Fruit fly (Drosophila melanogaster) whole organism, embryonic: ENCODE results near the gene CG7432.

Source experiments
- ATbp ChIP-seq: fragments of 200-800 bp; sonication (Bioruptor generic); optimal IDR thresholded peaks from 2 replicates; lab custom pipeline; 2017; ENCODE audit warnings: missing biosample characterization, mild to moderate bottlenecking, missing genetic modification characterization, missing genetic modification reagents
- BEAF-32 ChIP-seq: fragments of 200-800 bp; sonication (Bioruptor generic); optimal IDR thresholded peaks from 3 replicates; lab custom pipeline; 2017; ENCODE audit warnings: missing biosample characterization, missing genetic modification characterization, mild to moderate bottlenecking, moderate library complexity, missing genetic modification reagents
- CG10209 ChIP-seq: fragments of 200-800 bp; sonication (Bioruptor generic); optimal IDR thresholded peaks from 3 replicates; lab custom pipeline; 2017; ENCODE audit warnings: missing biosample characterization, mild to moderate bottlenecking, missing genetic modification characterization, missing genetic modification reagents
- CG11398 ChIP-seq: fragments of 200-800 bp; sonication (Bioruptor generic); optimal IDR thresholded peaks from 2 replicates; lab custom pipeline; 2016; ENCODE audit warnings: missing biosample characterization, missing genetic modification characterization
- CG12744 ChIP-seq: fragments of 200-800 bp; sonication (Bioruptor generic); optimal IDR thresholded peaks from 2 replicates; lab custom pipeline; 2016; ENCODE audit warnings: missing biosample characterization, missing genetic modification characterization
- CG13296 ChIP-seq: fragments of 200-800 bp; sonication (Bioruptor generic); optimal IDR thresholded peaks from 3 replicates; lab custom pipeline; 2018; ENCODE audit warnings: missing biosample characterization, mild to moderate bottlenecking, missing genetic modification characterization
- CG14014 ChIP-seq: fragments of 200-800 bp; sonication (Bioruptor generic); IDR thresholded peaks from 2 replicates; pipeline ENCODE4 v1.3.6; 2022; ENCODE audit warnings: missing biosample characterization, missing genetic modification characterization
- CG14667 ChIP-seq: fragments of 200-800 bp; sonication (Bioruptor generic); IDR thresholded peaks from 2 replicates; pipeline ENCODE4 v1.3.6; 2022; ENCODE audit warnings: missing biosample characterization, missing genetic modification characterization
- CG18764 ChIP-seq: fragments of 200-800 bp; sonication (Bioruptor generic); optimal IDR thresholded peaks from 3 replicates; lab custom pipeline; 2016; ENCODE audit warnings: missing biosample characterization, missing genetic modification characterization
- CG2129 ChIP-seq: fragments of 200-800 bp; sonication (Bioruptor generic); IDR thresholded peaks from 2 replicates; pipeline ENCODE4 v1.3.6; 2022; ENCODE audit warnings: missing biosample characterization, missing genetic modification characterization; ENCODE audit not compliant: partially characterized antibody
- CG3065 ChIP-seq: fragments of 200-800 bp; sonication (Bioruptor generic); optimal IDR thresholded peaks from 2 replicates; lab custom pipeline; 2016; ENCODE audit warnings: missing biosample characterization, missing genetic modification characterization
- CG4328 ChIP-seq: fragments of 200-800 bp; sonication (Bioruptor generic); optimal IDR thresholded peaks from 3 replicates; lab custom pipeline; 2017; ENCODE audit warnings: missing biosample characterization, missing genetic modification reagents, missing genetic modification characterization
- CG4820 ChIP-seq: fragments of 200-800 bp; sonication (Bioruptor generic); optimal IDR thresholded peaks from 3 replicates; lab custom pipeline; 2016; ENCODE audit warnings: missing biosample characterization, missing genetic modification characterization
- CG7786 ChIP-seq: fragments of 200-800 bp; sonication (Bioruptor generic); optimal IDR thresholded peaks from 2 replicates; lab custom pipeline; 2016; ENCODE audit warnings: missing biosample characterization, missing genetic modification characterization
- CG8359 ChIP-seq: fragments of 200-800 bp; sonication (Bioruptor generic); optimal IDR thresholded peaks from 2 replicates; lab custom pipeline; 2017; ENCODE audit warnings: missing biosample characterization, mild to moderate bottlenecking, missing genetic modification characterization, borderline replicate concordance
- Chrac-16 ChIP-seq: fragments of 200-800 bp; sonication (Bioruptor generic); optimal IDR thresholded peaks from 3 replicates; lab custom pipeline; 2016; ENCODE audit warnings: missing biosample characterization, missing genetic modification characterization
- Dll ChIP-seq: fragments of 200-800 bp; sonication (Bioruptor generic); IDR thresholded peaks from 4 replicates; pipeline ENCODE4 v1.3.6; 2022; ENCODE audit warnings: missing biosample characterization, missing genetic modification characterization; ENCODE audit not compliant: partially characterized antibody
- Dref ChIP-seq: fragments of 200-800 bp; sonication (Bioruptor generic); IDR thresholded peaks from 2 replicates; pipeline ENCODE4 v1.3.6; 2022; ENCODE audit warnings: missing biosample characterization, missing genetic modification characterization
- E2f2 ChIP-seq: fragments of 200-800 bp; sonication (Bioruptor generic); IDR thresholded peaks from 2 replicates; pipeline ENCODE4 v1.3.6; 2022; ENCODE audit warnings: missing biosample characterization, missing genetic modification characterization
- Eip74EF ChIP-seq, 2 experiments: fragments of 200-800 bp in 1 of 2; fragments of >200 bp in 1 of 2; sonication (Bioruptor generic) in 1 of 2; optimal IDR thresholded peaks; 2 replicates each; lab custom pipeline; 2017 to 2019; ENCODE audit warnings: missing biosample characterization in 2 of 2, missing genetic modification characterization in 2 of 2, mild to moderate bottlenecking in 1 of 2, moderate library complexity in 1 of 2
- Gsc ChIP-seq: fragments of 200-800 bp; sonication (Bioruptor generic); IDR thresholded peaks from 2 replicates; pipeline ENCODE4 v1.3.6; 2022; ENCODE audit warnings: missing biosample characterization, missing genetic modification characterization
- HLHmδ ChIP-seq: fragments of 200-800 bp; sonication (Bioruptor generic); optimal IDR thresholded peaks from 2 replicates; lab custom pipeline; 2018; ENCODE audit warnings: missing biosample characterization, mild to moderate bottlenecking, missing genetic modification characterization, moderate library complexity
- Hmx ChIP-seq: fragments of 200-800 bp; sonication (Bioruptor generic); optimal IDR thresholded peaks from 2 replicates; lab custom pipeline; 2016; ENCODE audit warnings: missing biosample characterization, missing genetic modification characterization
- Kr ChIP-seq: fragments of 200-800 bp; sonication (Bioruptor generic); optimal IDR thresholded peaks from 2 replicates; lab custom pipeline; 2017; ENCODE audit warnings: missing biosample characterization, mild to moderate bottlenecking, missing genetic modification characterization
- Neu2 ChIP-seq: fragments of 200-800 bp; sonication (Bioruptor generic); optimal IDR thresholded peaks from 3 replicates; lab custom pipeline; 2016; ENCODE audit warnings: missing biosample characterization, missing genetic modification characterization, borderline replicate concordance
- Optix ChIP-seq: fragments of 200-800 bp; sonication (Bioruptor generic); IDR thresholded peaks from 3 replicates; pipeline ENCODE4 v1.3.6; 2022; ENCODE audit warnings: missing biosample characterization, missing genetic modification characterization
- Sox100B ChIP-seq: fragments of 200-800 bp; sonication (Bioruptor generic); optimal IDR thresholded peaks from 3 replicates; lab custom pipeline; 2018; ENCODE audit warnings: missing biosample characterization, mild to moderate bottlenecking, missing genetic modification characterization
- ab ChIP-seq: fragments of 200-800 bp; sonication (Bioruptor generic); optimal IDR thresholded peaks from 2 replicates; lab custom pipeline; 2016; ENCODE audit warnings: missing biosample characterization, missing genetic modification characterization
- bcd ChIP-seq: fragments of 200-800 bp; sonication (Bioruptor generic); optimal IDR thresholded peaks from 2 replicates; lab custom pipeline; 2017; ENCODE audit warnings: missing biosample characterization, mild to moderate bottlenecking, missing genetic modification characterization
- br ChIP-seq: fragments of >200 bp; optimal IDR thresholded peaks from 2 replicates; lab custom pipeline; 2017
- cas ChIP-seq: fragments of 200-800 bp; sonication (Bioruptor generic); IDR thresholded peaks from 2 replicates; pipeline ENCODE4 v1.3.6; 2022; ENCODE audit warnings: missing biosample characterization, missing genetic modification characterization
- cg ChIP-seq: fragments of 200-800 bp; sonication (Bioruptor generic); optimal IDR thresholded peaks from 3 replicates; lab custom pipeline; 2019; ENCODE audit warnings: missing biosample characterization, mild to moderate bottlenecking, missing genetic modification characterization, moderate library complexity
- chm ChIP-seq: fragments of 200-800 bp; sonication (Bioruptor generic); IDR thresholded peaks from 2 replicates; pipeline ENCODE4 v1.3.6; 2022; ENCODE audit warnings: missing biosample characterization, missing genetic modification characterization
- crp ChIP-seq, 2 experiments: fragments of 200-800 bp; sonication (Bioruptor generic); optimal IDR thresholded peaks; 2 replicates in 1 of 2; 3 replicates in 1 of 2; lab custom pipeline; 2017; ENCODE audit warnings: missing biosample characterization in 2 of 2, missing genetic modification characterization in 2 of 2, mild to moderate bottlenecking in 1 of 2, moderate library complexity in 1 of 2
- fru ChIP-seq: fragments of >200 bp; optimal IDR thresholded peaks from 2 replicates; lab custom pipeline; 2017
- grn ChIP-seq: fragments of 200-800 bp; sonication (Bioruptor generic); optimal IDR thresholded peaks from 3 replicates; lab custom pipeline; 2017; ENCODE audit warnings: missing biosample characterization, missing genetic modification characterization
- kay ChIP-seq: fragments of 200-800 bp; sonication (Bioruptor generic); optimal IDR thresholded peaks from 2 replicates; lab custom pipeline; 2016; ENCODE audit warnings: missing biosample characterization, missing genetic modification characterization
- ken ChIP-seq: fragments of 200-800 bp; sonication (Bioruptor generic); IDR thresholded peaks from 3 replicates; pipeline ENCODE4 v1.3.6; 2022; ENCODE audit warnings: missing biosample characterization, missing genetic modification characterization
- otp ChIP-seq: fragments of 200-800 bp; sonication (Bioruptor generic); IDR thresholded peaks from 3 replicates; pipeline ENCODE4, ENCODE4 v1.3.6; 2022; ENCODE audit warnings: missing biosample characterization, missing genetic modification characterization
- p53 ChIP-seq: fragments of 200-800 bp; sonication (Bioruptor generic); optimal IDR thresholded peaks from 2 replicates; lab custom pipeline; 2016; ENCODE audit warnings: missing biosample characterization, missing genetic modification characterization
- pb ChIP-seq: fragments of 200-800 bp; sonication (Bioruptor generic); optimal IDR thresholded peaks from 3 replicates; lab custom pipeline; 2016; ENCODE audit warnings: missing biosample characterization, missing genetic modification characterization
- run ChIP-seq: fragments of 200-800 bp; sonication (Bioruptor generic); optimal IDR thresholded peaks from 3 replicates; lab custom pipeline; 2018; ENCODE audit warnings: missing biosample characterization, mild to moderate bottlenecking, missing genetic modification characterization
- sc ChIP-seq, 3 experiments: fragments of >200 bp in 2 of 3; fragments of 200-800 bp in 1 of 3; sonication (Bioruptor generic) in 1 of 3; optimal IDR thresholded peaks; 2 replicates in 2 of 3; 3 replicates in 1 of 3; lab custom pipeline; 2017; ENCODE audit warnings: mild to moderate bottlenecking in 1 of 3, missing biosample characterization in 1 of 3, missing genetic modification characterization in 1 of 3, missing genetic modification reagents in 1 of 3
- scrt ChIP-seq: fragments of 200-800 bp; sonication (Bioruptor generic); optimal IDR thresholded peaks from 2 replicates; lab custom pipeline; 2018; ENCODE audit warnings: missing biosample characterization, mild to moderate bottlenecking, missing genetic modification characterization, moderate library complexity
- sens ChIP-seq: fragments of 200-800 bp; sonication (Bioruptor generic); peaks from one replicate; lab custom pipeline; 2016; ENCODE audit warnings: missing biosample characterization, missing genetic modification characterization
- sens-2 ChIP-seq: fragments of 200-800 bp; sonication (Bioruptor generic); IDR thresholded peaks from 2 replicates; pipeline ENCODE4 v1.3.6; 2022; ENCODE audit warnings: missing biosample characterization, missing genetic modification characterization
- sima ChIP-seq: fragments of 200-800 bp; sonication (Bioruptor generic); optimal IDR thresholded peaks from 2 replicates; lab custom pipeline; 2016; ENCODE audit warnings: missing biosample characterization, missing genetic modification characterization
- trem ChIP-seq: fragments of 200-800 bp; optimal IDR thresholded peaks from 3 replicates; lab custom pipeline; 2019; ENCODE audit warnings: missing biosample characterization, mild to moderate bottlenecking, missing genetic modification characterization, moderate library complexity
- tup ChIP-seq: fragments of 200-800 bp; sonication (Bioruptor generic); optimal IDR thresholded peaks from 2 replicates; lab custom pipeline; 2016; ENCODE audit warnings: missing biosample characterization, mild to moderate bottlenecking, missing genetic modification characterization, moderate library complexity
- yki ChIP-seq: fragments of >200 bp; optimal IDR thresholded peaks from 3 replicates; lab custom pipeline; 2018
- zen ChIP-seq: fragments of 200-800 bp; sonication (Bioruptor generic); optimal IDR thresholded peaks from 3 replicates; lab custom pipeline; 2018; ENCODE audit warnings: missing biosample characterization, mild to moderate bottlenecking, missing genetic modification characterization, moderate library complexity
- zen2 ChIP-seq: fragments of 200-800 bp; sonication (Bioruptor generic); IDR thresholded peaks from 3 replicates; pipeline ENCODE4 v1.3.6; 2022; ENCODE audit warnings: missing biosample characterization, missing genetic modification characterization; ENCODE audit not compliant: partially characterized antibody

The CG7432 gene

DNA sequence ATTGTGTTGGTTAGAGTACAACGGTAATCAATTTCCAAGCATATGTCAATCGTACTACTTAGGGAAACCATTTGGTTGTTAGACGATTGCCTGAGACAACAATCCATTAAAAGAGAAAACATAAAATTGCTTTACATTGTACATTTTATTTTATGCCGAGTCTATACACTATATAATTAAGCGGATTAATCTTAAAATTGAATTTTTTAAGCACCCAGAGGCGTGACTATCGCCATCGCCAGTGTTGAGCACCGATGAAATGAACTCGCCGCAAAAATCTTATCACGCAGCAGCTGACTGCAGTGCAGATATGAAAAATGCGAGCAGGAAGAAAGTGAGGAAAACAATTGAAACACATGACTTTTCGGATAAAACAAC lies 21.9 kb upstream of the CG7432 start (continued):
- no peak for TF ChIP-seq fru (lab: Kevin White, UChicago)
- TF ChIP-seq Hmx (GFP tag; lab: Kevin White, UChicago) = no peak
- no peak for TF ChIP-seq ab (GFP tag; lab: Kevin White, UChicago)
- TF ChIP-seq Neu2 (GFP tag; lab: Kevin White, UChicago) = no peak
- no peak for TF ChIP-seq bcd (GFP tag; lab: Kevin White, UChicago)
- TF ChIP-seq E2f2 (GFP tag; lab: Robert Waterston, UW) = peak; percentile 70
- peak; percentile 87 for TF ChIP-seq sens (GFP tag; lab: Kevin White, UChicago)
- no peak for TF ChIP-seq run
- TF ChIP-seq CG3065 (GFP tag; lab: Kevin White, UChicago) = no peak
- TF ChIP-seq Sox100B = no peak
- TF ChIP-seq otp = no peak
- TF ChIP-seq CG13296 (GFP tag; lab: Kevin White, UChicago) = no peak
- TF ChIP-seq CG14014 (GFP tag; lab: Robert Waterston, UW) = 0 out of 2 replicates have a peak, but pooled peaks have one; percentile 21
- TF ChIP-seq CG18764 (GFP tag; lab: Kevin White, UChicago) = no peak
- TF ChIP-seq BEAF-32 = peak; percentile 75
- peak; percentile 81 for TF ChIP-seq Dll (GFP tag; lab: Robert Waterston, UW)
- TF ChIP-seq CG10209 (GFP tag; lab: Kevin White, UChicago) = no peak
- no peak for TF ChIP-seq sens-2
- TF ChIP-seq Optix (GFP tag; lab: Robert Waterston, UW) = no peak
- TF ChIP-seq Kr (GFP tag; lab: Kevin White, UChicago) = no peak
- no peak for TF ChIP-seq pb (GFP tag; lab: Kevin White, UChicago)
- no peak for TF ChIP-seq zen (tag; lab: Kevin White, UChicago)
- no peak for TF ChIP-seq HLHmδ
- peak; percentile 19 to 79 for TF ChIP-seq crp (GFP tag; optimal IDR thresholded peaks at IDR 0.05; lab: Kevin White, UChicago)
- no peak for TF ChIP-seq scrt (GFP tag; lab: Kevin White, UChicago)
- no peak for TF ChIP-seq br (lab: Kevin White, UChicago)
- no peak; the same call in 1 of the 2 replicates for TF ChIP-seq CG2129
- no peak for TF ChIP-seq tup (GFP tag; lab: Kevin White, UChicago)
- no peak for TF ChIP-seq CG12744 (GFP tag; lab: Kevin White, UChicago)
- TF ChIP-seq yki = no peak
- TF ChIP-seq Chrac-16 (GFP tag; lab: Kevin White, UChicago) = no peak
- TF ChIP-seq zen2 (GFP tag; lab: Robert Waterston, UW) = peak; percentile 84
- TF ChIP-seq cas = no peak
- no peak for TF ChIP-seq Gsc (GFP tag; lab: Robert Waterston, UW)
- TF ChIP-seq CG11398 = no peak
- TF ChIP-seq kay (GFP tag; lab: Kevin White, UChicago) = no peak
- no peak for TF ChIP-seq trem (tag; lab: Kevin White, UChicago)
- no peak for TF ChIP-seq CG4328
- no peak for TF ChIP-seq Eip74EF (GFP tag; optimal IDR thresholded peaks at IDR 0.05; lab: Kevin White, UChicago)
- no peak for TF ChIP-seq CG8359 (GFP tag; lab: Kevin White, UChicago)
- no peak for TF ChIP-seq sc (optimal IDR thresholded peaks at IDR 0.05; lab: Kevin White, UChicago)
- TF ChIP-seq sc (GFP tag; optimal IDR thresholded peaks at IDR 0.05; lab: Kevin White, UChicago) = no peak
- peak; percentile 34 for TF ChIP-seq Dref (GFP tag; lab: Robert Waterston, UW)
- TF ChIP-seq p53 (GFP tag; lab: Kevin White, UChicago) = no peak
- TF ChIP-seq CG4820 (GFP tag; lab: Kevin White, UChicago) = no peak
- no peak for TF ChIP-seq ken (GFP tag; lab: Robert Waterston, UW)
- TF ChIP-seq ATbp (GFP tag; lab: Kevin White, UChicago) = no peak
- peak; percentile 1 for TF ChIP-seq CG7786
- TF ChIP-seq cg = no peak
- no peak for TF ChIP-seq CG14667
- no peak for TF ChIP-seq grn
- TF ChIP-seq sima (GFP tag; lab: Kevin White, UChicago) = no peak
- no peak for TF ChIP-seq chm
